Worm (Caenorhabditis elegans) whole organism, young adult: Measurements from ENCODE around the gene ptrn-1.

Experiments
- F10E7.11 ChIP-seq: sonication (generic microtip); optimal IDR thresholded peaks from 2 replicates; lab custom pipeline; 2017; ENCODE audit warnings: mild to moderate bottlenecking, missing genetic modification characterization, moderate library complexity, missing compliant biosample characterization
- F49E8.2 ChIP-seq: sonication (generic microtip); optimal IDR thresholded peaks from 3 replicates; lab custom pipeline; 2017; ENCODE audit warnings: missing genetic modification characterization, mild to moderate bottlenecking, missing compliant biosample characterization, antibody characterized with exemption, moderate library complexity; ENCODE audit not compliant: insufficient read depth
- K11D2.4 ChIP-seq: fragments of 200-800 bp; sonication (Bioruptor generic); IDR thresholded peaks from 2 replicates; pipeline ENCODE4 v1.3.6; 2022; ENCODE audit warnings: missing genetic modification reagents, missing genetic modification characterization, missing compliant biosample characterization
- Y56A3A.18 ChIP-seq: fragments of 200-800 bp; sonication (Bioruptor generic); IDR thresholded peaks from 2 replicates; pipeline ENCODE4 v1.3.6; 2022; ENCODE audit warnings: missing genetic modification reagents, missing genetic modification characterization, missing compliant biosample characterization
- Y67H2A.10 ChIP-seq: fragments of 200-800 bp; sonication (Bioruptor generic); conservative IDR thresholded peaks from 2 replicates; pipeline ENCODE4 v1.3.6; 2022; ENCODE audit warnings: missing genetic modification reagents, missing genetic modification characterization, missing compliant biosample characterization
- Y79H2A.3 ChIP-seq: fragments of 200-800 bp; sonication (Bioruptor generic); conservative IDR thresholded peaks from 2 replicates; pipeline ENCODE4 v1.3.6; 2022; ENCODE audit warnings: missing genetic modification reagents, missing genetic modification characterization, missing compliant biosample characterization
- ZK185.1 ChIP-seq: sonication (generic microtip); optimal IDR thresholded peaks from 2 replicates; lab custom pipeline; 2016; ENCODE audit warnings: mild to moderate bottlenecking, missing genetic modification characterization, missing compliant biosample characterization; ENCODE audit not compliant: poor library complexity, severe bottlenecking
- akir-1 ChIP-seq: fragments of 200-800 bp; sonication (Bioruptor generic); optimal IDR thresholded peaks from 2 replicates; lab custom pipeline; 2018; ENCODE audit warnings: mild to moderate bottlenecking, missing genetic modification characterization, moderate library complexity, missing compliant biosample characterization
- atf-7 ChIP-seq: sonication (generic microtip); optimal IDR thresholded peaks from 2 replicates; lab custom pipeline; 2017; ENCODE audit warnings: mild to moderate bottlenecking, missing genetic modification characterization, missing compliant biosample characterization
- attf-6 ChIP-seq: fragments of 200-800 bp; sonication (Bioruptor generic); IDR thresholded peaks from 2 replicates; pipeline ENCODE4 v1.3.6; 2022; ENCODE audit warnings: missing genetic modification reagents, missing genetic modification characterization, missing compliant biosample characterization
- bed-2 ChIP-seq: fragments of 200-800 bp; sonication (Bioruptor generic); IDR thresholded peaks from 2 replicates; pipeline ENCODE4 v1.3.6; 2022; ENCODE audit warnings: missing genetic modification reagents, missing genetic modification characterization, missing compliant biosample characterization
- cebp-2 ChIP-seq: fragments of 200-800 bp; sonication (Bioruptor generic); IDR thresholded peaks from 2 replicates; pipeline ENCODE4 v1.3.6; 2022; ENCODE audit warnings: missing genetic modification characterization, missing compliant biosample characterization
- ceh-27 ChIP-seq: fragments of 200-800 bp; sonication (Bioruptor generic); optimal IDR thresholded peaks from 2 replicates; lab custom pipeline; 2018; ENCODE audit warnings: mild to moderate bottlenecking, missing genetic modification characterization, moderate library complexity, missing compliant biosample characterization
- chd-7 ChIP-seq: sonication (generic microtip); optimal IDR thresholded peaks from 2 replicates; lab custom pipeline; 2016; ENCODE audit warnings: mild to moderate bottlenecking, missing genetic modification characterization, moderate library complexity, missing compliant biosample characterization
- egl-18 ChIP-seq: fragments of 200-800 bp; sonication (Bioruptor generic); IDR thresholded peaks from 2 replicates; pipeline ENCODE4 v1.3.6; 2022; ENCODE audit warnings: missing genetic modification reagents, missing genetic modification characterization, missing compliant biosample characterization
- egl-44 ChIP-seq: fragments of 200-800 bp; sonication (Bioruptor generic); IDR thresholded peaks from 2 replicates; pipeline ENCODE4 v1.3.6; 2022; ENCODE audit warnings: missing genetic modification reagents, missing genetic modification characterization, missing compliant biosample characterization
- gei-17 ChIP-seq: fragments of 200-800 bp; sonication (Bioruptor generic); optimal IDR thresholded peaks from 2 replicates; lab custom pipeline; 2018; ENCODE audit warnings: mild to moderate bottlenecking, missing genetic modification characterization, missing compliant biosample characterization
- hrde-1 ChIP-seq: sonication (generic microtip); optimal IDR thresholded peaks from 2 replicates; lab custom pipeline; 2016; ENCODE audit warnings: missing genetic modification characterization, mild to moderate bottlenecking, missing compliant biosample characterization, moderate library complexity, missing genotype, missing genetic modification reagents, borderline replicate concordance
- hsf-1 ChIP-seq: fragments of 200-800 bp; sonication (Bioruptor generic); IDR thresholded peaks from 2 replicates; pipeline ENCODE4 v1.3.6; 2022; ENCODE audit warnings: missing genetic modification reagents, missing genetic modification characterization, missing compliant biosample characterization
- lsy-27 ChIP-seq: sonication (generic microtip); optimal IDR thresholded peaks from 2 replicates; lab custom pipeline; 2017; ENCODE audit warnings: missing genetic modification characterization, mild to moderate bottlenecking, missing compliant biosample characterization, antibody characterized with exemption, missing genotype, borderline replicate concordance; ENCODE audit not compliant: insufficient read depth
- madf-10 ChIP-seq: sonication (generic microtip); optimal IDR thresholded peaks from 2 replicates; lab custom pipeline; 2016; ENCODE audit warnings: mild to moderate bottlenecking, missing genetic modification characterization, missing compliant biosample characterization
- mes-4 ChIP-seq: sonication (generic microtip); optimal IDR thresholded peaks from 2 replicates; lab custom pipeline; 2016; ENCODE audit warnings: missing genotype, missing genetic modification characterization, missing compliant biosample characterization
- mxl-1 ChIP-seq: sonication (generic microtip); optimal IDR thresholded peaks from 2 replicates; lab custom pipeline; 2016; ENCODE audit warnings: missing genetic modification characterization, missing compliant biosample characterization
- nfya-1 ChIP-seq: sonication (generic microtip); optimal IDR thresholded peaks from 2 replicates; lab custom pipeline; 2017; ENCODE audit warnings: antibody characterized with exemption, missing compliant biosample characterization, missing genetic modification characterization, borderline replicate concordance; ENCODE audit not compliant: insufficient read depth
- nfya-2 ChIP-seq: fragments of 200-800 bp; sonication (Bioruptor generic); IDR thresholded peaks from 2 replicates; pipeline ENCODE4 v1.3.6; 2022; ENCODE audit warnings: missing genetic modification reagents, missing genetic modification characterization, missing compliant biosample characterization
- repo-1 ChIP-seq: sonication (generic microtip); optimal IDR thresholded peaks from 2 replicates; lab custom pipeline; 2017; ENCODE audit warnings: mild to moderate bottlenecking, missing genetic modification characterization, missing compliant biosample characterization
- snpc-1.1 ChIP-seq: sonication (generic microtip); optimal IDR thresholded peaks from 2 replicates; lab custom pipeline; 2017; ENCODE audit warnings: missing genetic modification characterization, mild to moderate bottlenecking, missing compliant biosample characterization, antibody characterized with exemption, moderate library complexity, missing genotype, missing genetic modification reagents; ENCODE audit not compliant: insufficient read depth
- snpc-1.3 ChIP-seq: sonication (generic microtip); optimal IDR thresholded peaks from 2 replicates; lab custom pipeline; 2017; ENCODE audit warnings: missing genetic modification characterization, mild to moderate bottlenecking, missing compliant biosample characterization, antibody characterized with exemption, moderate library complexity, missing genotype, missing genetic modification reagents; ENCODE audit not compliant: insufficient read depth
- snpc-3.4 ChIP-seq: sonication (generic microtip); optimal IDR thresholded peaks from 2 replicates; lab custom pipeline; 2017; ENCODE audit warnings: missing genetic modification characterization, mild to moderate bottlenecking, missing compliant biosample characterization, antibody characterized with exemption, moderate library complexity, missing genotype, missing genetic modification reagents
- sptf-2 ChIP-seq: fragments of 200-800 bp; sonication (Bioruptor generic); optimal IDR thresholded peaks from 2 replicates; lab custom pipeline; 2018; ENCODE audit warnings: mild to moderate bottlenecking, missing genetic modification characterization, missing compliant biosample characterization
- unc-62 ChIP-seq: fragments of 150-350 bp; optimal IDR thresholded peaks from 2 replicates; lab custom pipeline; 2014; ENCODE audit warnings: missing biosample characterization, missing genetic modification reagents, missing genetic modification characterization
- ztf-22 ChIP-seq: fragments of 200-800 bp; sonication (Bioruptor generic); optimal IDR thresholded peaks from 2 replicates; lab custom pipeline; 2018; ENCODE audit warnings: mild to moderate bottlenecking, missing genetic modification characterization, moderate library complexity, missing compliant biosample characterization

The ptrn-1 gene

ce11 chrX:17042946-17043345 is 12.9 kb upstream of the ptrn-1 start, which contains the start of gene F35B3.7:
TSS of gene F35B3.7 (minus strand) at chrX:17043078.
- no peak for TF ChIP-seq unc-62 (GFP tag; lab: Kevin White, UChicago)
- TF ChIP-seq nfya-2: no peak
- no peak for TF ChIP-seq gei-17
- TF ChIP-seq Y79H2A.3 (GFP tag; lab: Robert Waterston, UW): no peak
- no peak for TF ChIP-seq chd-7 (tag; lab: Kevin White, UChicago)
- TF ChIP-seq snpc-3.4 (tag; lab: Kevin White, UChicago): no peak
- no peak for TF ChIP-seq Y67H2A.10 (GFP tag; lab: Robert Waterston, UW)
- no peak for TF ChIP-seq K11D2.4 (GFP tag; lab: Robert Waterston, UW)
- no peak for TF ChIP-seq sptf-2 (GFP tag; lab: Kevin White, UChicago)
- TF ChIP-seq, all 124 proteins: peak for 0

ce11 chrX:17041571-17041970 is 11.6 kb upstream of the ptrn-1 start:
- TF ChIP-seq attf-6 (GFP tag; lab: Robert Waterston, UW) (no peak), akir-1 (GFP tag; lab: Kevin White, UChicago) (no peak), madf-10 (tag; lab: Kevin White, UChicago) (no peak), hsf-1 (GFP tag; lab: Robert Waterston, UW) (no peak), egl-18 (GFP tag; lab: Robert Waterston, UW) (no peak), mxl-1 (tag; lab: Kevin White, UChicago) (no peak), Y56A3A.18 (GFP tag; lab: Robert Waterston, UW) (no peak), egl-44 (GFP tag; lab: Robert Waterston, UW) (no peak), atf-7 (tag; lab: Kevin White, UChicago) (no peak), nfya-1 (tag; lab: Kevin White, UChicago) (no peak), hrde-1 (tag; lab: Kevin White, UChicago) (no peak)
- TF ChIP-seq, all 124 proteins: peak for 0

ce11 chrX:17038616-17039015 is 8.6 kb upstream of the ptrn-1 start:
- TF ChIP-seq F49E8.2 (tag; lab: Kevin White, UChicago) (no peak), mes-4 (tag; lab: Kevin White, UChicago) (no peak), bed-2 (GFP tag; lab: Robert Waterston, UW) (no peak), repo-1 (tag; lab: Kevin White, UChicago) (no peak), K11D2.4 (GFP tag; lab: Robert Waterston, UW) (no peak), ceh-27 (GFP tag; lab: Kevin White, UChicago) (no peak), Y67H2A.10 (GFP tag; lab: Robert Waterston, UW) (no peak), ZK185.1 (no peak)

ce11 chrX:17034773-17035172 is 4.8 kb upstream of the ptrn-1 start:
- no peak for TF ChIP-seq lsy-27
- no peak for TF ChIP-seq F10E7.11
- TF ChIP-seq ztf-22 (GFP tag; lab: Kevin White, UChicago): no peak
- no peak for TF ChIP-seq snpc-1.3 (tag; lab: Kevin White, UChicago)
- no peak for TF ChIP-seq snpc-1.1 (tag; lab: Kevin White, UChicago)
- TF ChIP-seq cebp-2 (GFP tag; lab: Robert Waterston, UW): no peak
- no peak for TF ChIP-seq Y67H2A.10 (GFP tag; lab: Robert Waterston, UW)
